Worm (Caenorhabditis elegans) whole organism, mixed stage, embryonic: ENCODE results near the gene ttr-42.

ENCODE experiments used
- bed-3 ChIP-seq: fragments of 200-800 bp; sonication (Bioruptor generic); optimal IDR thresholded peaks from 3 replicates; lab custom pipeline; 2018; ENCODE audit warnings: mild to moderate bottlenecking, missing genetic modification characterization, moderate library complexity, missing compliant biosample characterization
- blmp-1 ChIP-seq: fragments of 150-350 bp; optimal IDR thresholded peaks from 2 replicates; lab custom pipeline; 2014; ENCODE audit warnings: missing biosample characterization, missing genetic modification characterization
- ceh-39 ChIP-seq: fragments of 150-350 bp; optimal IDR thresholded peaks from 2 replicates; lab custom pipeline; 2014; ENCODE audit warnings: missing biosample characterization, missing genetic modification characterization
- ceh-43 ChIP-seq: fragments of 200-800 bp; sonication (Bioruptor generic); optimal IDR thresholded peaks from 2 replicates; lab custom pipeline; 2018; ENCODE audit warnings: mild to moderate bottlenecking, missing genetic modification characterization, moderate library complexity, missing compliant biosample characterization
- ceh-83 ChIP-seq: fragments of 200-800 bp; sonication (Bioruptor generic); optimal IDR thresholded peaks from 2 replicates; lab custom pipeline; 2018; ENCODE audit warnings: mild to moderate bottlenecking, missing genetic modification characterization, missing compliant biosample characterization
- ces-1 ChIP-seq: fragments of 150-350 bp; optimal IDR thresholded peaks from 2 replicates; lab custom pipeline; 2014; ENCODE audit warnings: missing biosample characterization, missing genetic modification reagents, missing genetic modification characterization
- cnd-1 ChIP-seq: fragments of 200-800 bp; sonication (Bioruptor generic); optimal IDR thresholded peaks from 2 replicates; lab custom pipeline; 2018; ENCODE audit warnings: mild to moderate bottlenecking, missing genetic modification characterization, missing compliant biosample characterization
- elt-1 ChIP-seq: sonication (generic microtip); optimal IDR thresholded peaks from 2 replicates; lab custom pipeline; 2017; ENCODE audit warnings: missing genetic modification characterization, mild to moderate bottlenecking, missing compliant biosample characterization, antibody characterized with exemption, moderate library complexity, borderline replicate concordance; ENCODE audit not compliant: insufficient read depth
- elt-3 ChIP-seq: fragments of 150-350 bp; optimal IDR thresholded peaks from 2 replicates; lab custom pipeline; 2014; ENCODE audit warnings: missing biosample characterization, missing genetic modification characterization
- flh-1 ChIP-seq: fragments of 200-800 bp; sonication (Bioruptor generic); optimal IDR thresholded peaks from 2 replicates; lab custom pipeline; 2018; ENCODE audit warnings: mild to moderate bottlenecking, missing genetic modification characterization, moderate library complexity, missing compliant biosample characterization
- ham-2 ChIP-seq: fragments of 200-800 bp; sonication (Bioruptor generic); optimal IDR thresholded peaks from 2 replicates; lab custom pipeline; 2018; ENCODE audit warnings: mild to moderate bottlenecking, missing genetic modification characterization, missing compliant biosample characterization
- hlh-1 ChIP-seq: fragments of 150-350 bp; optimal IDR thresholded peaks from 2 replicates; lab custom pipeline; 2014; ENCODE audit warnings: missing biosample characterization, missing genetic modification reagents, missing genetic modification characterization
- lin-13 ChIP-seq: fragments of 150-350 bp; optimal IDR thresholded peaks from 2 replicates; lab custom pipeline; 2014; ENCODE audit warnings: missing biosample characterization, missing genetic modification characterization
- lin-32 ChIP-seq: fragments of 200-800 bp; sonication (Bioruptor generic); optimal IDR thresholded peaks from 2 replicates; lab custom pipeline; 2018; ENCODE audit warnings: mild to moderate bottlenecking, missing genetic modification characterization, missing compliant biosample characterization
- lsy-2 ChIP-seq: fragments of 150-350 bp; optimal IDR thresholded peaks from 2 replicates; lab custom pipeline; 2014; ENCODE audit warnings: missing biosample characterization, missing genetic modification characterization
- mep-1 ChIP-seq: fragments of 150-350 bp; optimal IDR thresholded peaks from 2 replicates; lab custom pipeline; 2017; ENCODE audit warnings: missing biosample characterization, missing genetic modification reagents, missing genetic modification characterization, inconsistent platforms
- mls-2 ChIP-seq: sonication (generic microtip); optimal IDR thresholded peaks from 2 replicates; lab custom pipeline; 2016; ENCODE audit warnings: mild to moderate bottlenecking, missing genetic modification characterization, moderate library complexity, missing compliant biosample characterization
- nhr-12 ChIP-seq: fragments of 150-350 bp; optimal IDR thresholded peaks from 2 replicates; lab custom pipeline; 2014; ENCODE audit warnings: missing biosample characterization, missing genetic modification characterization
- nhr-2 ChIP-seq: fragments of 150-350 bp; optimal IDR thresholded peaks from 2 replicates; lab custom pipeline; 2014; ENCODE audit warnings: missing biosample characterization, missing genetic modification characterization
- nhr-28 ChIP-seq: fragments of 150-350 bp; optimal IDR thresholded peaks from 2 replicates; lab custom pipeline; 2014; ENCODE audit warnings: missing biosample characterization, missing genetic modification characterization
- nhr-76 ChIP-seq: sonication (generic microtip); optimal IDR thresholded peaks from 2 replicates; lab custom pipeline; 2017; ENCODE audit warnings: missing biosample characterization, missing genetic modification characterization
- pha-4 ChIP-seq: fragments of 150-350 bp; optimal IDR thresholded peaks from 2 replicates; lab custom pipeline; 2018; ENCODE audit warnings: missing biosample characterization, missing genetic modification reagents, missing genetic modification characterization
- sem-2 ChIP-seq: fragments of 200-800 bp; sonication (Bioruptor generic); optimal IDR thresholded peaks from 2 replicates; lab custom pipeline; 2018; ENCODE audit warnings: mild to moderate bottlenecking, missing genetic modification characterization, missing compliant biosample characterization
- snpc-4 ChIP-seq: fragments of 150-350 bp; optimal IDR thresholded peaks from 2 replicates; lab custom pipeline; 2014; ENCODE audit warnings: missing biosample characterization, missing genetic modification characterization
- tbx-8 ChIP-seq: fragments of 200-800 bp; sonication (Bioruptor generic); optimal IDR thresholded peaks from 2 replicates; lab custom pipeline; 2018; ENCODE audit warnings: mild to moderate bottlenecking, missing genetic modification characterization, moderate library complexity, missing compliant biosample characterization
- unc-120 ChIP-seq: sonication (generic microtip); optimal IDR thresholded peaks from 2 replicates; lab custom pipeline; 2017; ENCODE audit warnings: missing genetic modification characterization, missing compliant biosample characterization; ENCODE audit not compliant: poor library complexity, severe bottlenecking
- unc-39 ChIP-seq: fragments of 150-350 bp; optimal IDR thresholded peaks from 2 replicates; lab custom pipeline; 2014; ENCODE audit warnings: missing biosample characterization, missing genetic modification characterization
- unc-62 ChIP-seq: fragments of 150-350 bp; optimal IDR thresholded peaks from 2 replicates; lab custom pipeline; 2014; ENCODE audit warnings: missing biosample characterization, missing genetic modification reagents, missing genetic modification characterization
- zip-8 ChIP-seq: fragments of 150-350 bp; optimal IDR thresholded peaks from 2 replicates; lab custom pipeline; 2014; ENCODE audit warnings: missing biosample characterization, missing genetic modification characterization
- ztf-11 ChIP-seq: fragments of 150-350 bp; optimal IDR thresholded peaks from 2 replicates; lab custom pipeline; 2014; ENCODE audit warnings: missing biosample characterization, missing genetic modification characterization

The ttr-42 gene

ce11 chrX:2538713-2539112 is 38.8 kb upstream of the ttr-42 start:
- TF ChIP-seq ceh-83 (GFP tag; lab: Kevin White, UChicago) (no peak), elt-1 (tag; lab: Kevin White, UChicago) (no peak), nhr-76 (no peak), pha-4 (no peak), lin-13 (tag; lab: Kevin White, UChicago) (no peak), nhr-2 (tag; lab: Kevin White, UChicago) (no peak), nhr-12 (tag; lab: Kevin White, UChicago) (no peak), ztf-11 (tag; lab: Kevin White, UChicago) (no peak), nhr-28 (tag; lab: Kevin White, UChicago) (no peak)

ce11 chrX:2541003-2541521 is 36.5 kb upstream of the ttr-42 start, which contains the start of gene F52H2.3:
Gene F52H2.3, minus strand, starts transcription at chrX:2541053.
- TF ChIP-seq elt-3 (tag; lab: Kevin White, UChicago) (no peak), ceh-83 (GFP tag; lab: Kevin White, UChicago) (no peak), nhr-12 (tag; lab: Kevin White, UChicago) (no peak), tbx-8 (GFP tag; lab: Kevin White, UChicago) (no peak)
- TF ChIP-seq, all 35 proteins: peak for 0

- TF ChIP-seq cnd-1 = no peak
- TF ChIP-seq ztf-11 (tag; lab: Kevin White, UChicago) = no peak
- no peak for TF ChIP-seq ceh-83 (GFP tag; lab: Kevin White, UChicago)
- no peak for TF ChIP-seq mls-2 (tag; lab: Kevin White, UChicago)
- no peak for TF ChIP-seq flh-1 (GFP tag; lab: Kevin White, UChicago)
- no peak for TF ChIP-seq sem-2 (GFP tag; lab: Kevin White, UChicago)
- TF ChIP-seq lsy-2 (tag; lab: Kevin White, UChicago) = no peak
- no peak for TF ChIP-seq mep-1
- TF ChIP-seq nhr-76 = no peak
- no peak for TF ChIP-seq ceh-43
- TF ChIP-seq unc-39 (tag; lab: Kevin White, UChicago) = no peak
These were observed 34.2 kb upstream of the ttr-42 start for ce11 chrX:2543353-2543752.

ce11 chrX:2544645-2545044 is 32.9 kb upstream of the ttr-42 start:
- TF ChIP-seq ces-1 (GFP tag; lab: Kevin White, UChicago) (no peak), ceh-39 (tag; lab: Kevin White, UChicago) (no peak), hlh-1 (no peak), snpc-4 (tag; lab: Kevin White, UChicago) (no peak), ham-2 (GFP tag; lab: Kevin White, UChicago) (no peak), unc-62 (no peak), unc-39 (tag; lab: Kevin White, UChicago) (no peak), lsy-2 (tag; lab: Kevin White, UChicago) (no peak), nhr-2 (tag; lab: Kevin White, UChicago) (no peak), lin-32 (GFP tag; lab: Kevin White, UChicago) (no peak), sem-2 (GFP tag; lab: Kevin White, UChicago) (no peak), bed-3 (GFP tag; lab: Kevin White, UChicago) (no peak), ceh-83 (GFP tag; lab: Kevin White, UChicago) (no peak), elt-3 (tag; lab: Kevin White, UChicago) (no peak), pha-4 (no peak), ztf-11 (tag; lab: Kevin White, UChicago) (no peak), ceh-43 (no peak), mls-2 (tag; lab: Kevin White, UChicago) (no peak), blmp-1 (tag; lab: Kevin White, UChicago) (no peak)

ce11 chrX:2548884-2549283 is 28.7 kb upstream of the ttr-42 start, which contains the start of gene smvt-1:
Gene smvt-1, minus strand, starts transcription at chrX:2548984.
- no peak for TF ChIP-seq bed-3 (GFP tag; lab: Kevin White, UChicago)
- TF ChIP-seq flh-1 (GFP tag; lab: Kevin White, UChicago) = no peak
- TF ChIP-seq elt-1 (tag; lab: Kevin White, UChicago) = no peak
- no peak for TF ChIP-seq elt-3 (tag; lab: Kevin White, UChicago)
- TF ChIP-seq unc-120 (tag; lab: Kevin White, UChicago) = no peak
- no peak for TF ChIP-seq unc-39 (tag; lab: Kevin White, UChicago)
- TF ChIP-seq zip-8 = no peak
- TF ChIP-seq hlh-1 = no peak
- TF ChIP-seq unc-62 = no peak
- TF ChIP-seq ceh-39 (tag; lab: Kevin White, UChicago) = no peak
